Fruit fly (Drosophila melanogaster) whole organism, embryonic: Measurements from ENCODE around the gene ATPsynD.

Experiments used
- Atf3 ChIP-seq: fragments of 200-800 bp; sonication (Bioruptor generic); optimal IDR thresholded peaks from 3 replicates; lab custom pipeline; 2016; ENCODE audit warnings: missing biosample characterization, missing genetic modification characterization
- Blimp-1 ChIP-seq: fragments of 200-800 bp; sonication (Bioruptor generic); optimal IDR thresholded peaks from 3 replicates; lab custom pipeline; 2018; ENCODE audit warnings: missing biosample characterization, missing genetic modification characterization, mild to moderate bottlenecking, moderate library complexity, missing genetic modification reagents
- CG10979 ChIP-seq: fragments of 200-800 bp; sonication (Bioruptor generic); optimal IDR thresholded peaks from 2 replicates; lab custom pipeline; 2018; ENCODE audit warnings: missing biosample characterization, mild to moderate bottlenecking, missing genetic modification characterization, moderate library complexity
- CG11504 ChIP-seq: fragments of 200-800 bp; sonication (Bioruptor generic); optimal IDR thresholded peaks from 3 replicates; lab custom pipeline; 2019; ENCODE audit warnings: missing biosample characterization, mild to moderate bottlenecking, missing genetic modification characterization, moderate library complexity
- CG12391 ChIP-seq: fragments of 200-800 bp; sonication (Bioruptor generic); optimal IDR thresholded peaks from 3 replicates; lab custom pipeline; 2018; ENCODE audit warnings: missing biosample characterization, mild to moderate bottlenecking, missing genetic modification characterization, moderate library complexity
- CG1603 ChIP-seq: fragments of 200-800 bp; sonication (Bioruptor generic); optimal IDR thresholded peaks from 2 replicates; lab custom pipeline; 2019; ENCODE audit warnings: missing biosample characterization, mild to moderate bottlenecking, missing genetic modification characterization, moderate library complexity
- CG17328 ChIP-seq: fragments of 200-800 bp; sonication (Bioruptor generic); IDR thresholded peaks from 2 replicates; pipeline ENCODE4 v1.3.6; 2022; ENCODE audit warnings: missing biosample characterization, missing genetic modification characterization
- CG17359 ChIP-seq: fragments of 200-800 bp; sonication (Bioruptor generic); optimal IDR thresholded peaks from 3 replicates; lab custom pipeline; 2018; ENCODE audit warnings: missing biosample characterization, mild to moderate bottlenecking, missing genetic modification characterization, moderate library complexity
- CG18262 ChIP-seq: fragments of 200-800 bp; optimal IDR thresholded peaks from 3 replicates; lab custom pipeline; 2019; ENCODE audit warnings: missing biosample characterization, mild to moderate bottlenecking, missing genetic modification characterization, moderate library complexity
- CG2120 ChIP-seq: fragments of 200-800 bp; sonication (Bioruptor generic); optimal IDR thresholded peaks from 3 replicates; lab custom pipeline; 2016; ENCODE audit warnings: missing biosample characterization, missing genetic modification characterization
- CG2712 ChIP-seq: fragments of 200-800 bp; optimal IDR thresholded peaks from 3 replicates; lab custom pipeline; 2019; ENCODE audit warnings: missing biosample characterization, mild to moderate bottlenecking, missing genetic modification characterization, moderate library complexity
- CG30020 ChIP-seq: fragments of 200-800 bp; optimal IDR thresholded peaks from 2 replicates; lab custom pipeline; 2019; ENCODE audit warnings: missing biosample characterization, mild to moderate bottlenecking, missing genetic modification characterization, moderate library complexity
- CG31441 ChIP-seq: fragments of 200-800 bp; sonication (Bioruptor generic); IDR thresholded peaks from 2 replicates; pipeline ENCODE4 v1.3.6; 2022; ENCODE audit warnings: missing biosample characterization, missing genetic modification characterization
- CG34376 ChIP-seq: fragments of 200-800 bp; sonication (Bioruptor generic); optimal IDR thresholded peaks from 2 replicates; lab custom pipeline; 2018; ENCODE audit warnings: missing biosample characterization, mild to moderate bottlenecking, missing genetic modification characterization
- CG5953 ChIP-seq: fragments of 200-800 bp; sonication (Bioruptor generic); IDR thresholded peaks from 2 replicates; pipeline ENCODE4 v1.3.6; 2022; ENCODE audit warnings: missing biosample characterization, missing genetic modification characterization
- CG6175 ChIP-seq: fragments of 200-800 bp; sonication (Bioruptor generic); IDR thresholded peaks from 3 replicates; pipeline ENCODE4 v1.3.6; 2022; ENCODE audit warnings: missing biosample characterization, missing genetic modification characterization
- CG6254 ChIP-seq: fragments of 200-800 bp; sonication (Bioruptor generic); optimal IDR thresholded peaks from 3 replicates; lab custom pipeline; 2017; ENCODE audit warnings: mild to moderate bottlenecking, missing biosample characterization, missing genetic modification reagents, missing genetic modification characterization
- CG7372 ChIP-seq: fragments of 200-800 bp; sonication (Bioruptor generic); IDR thresholded peaks from 2 replicates; pipeline ENCODE4 v1.3.6; 2022; ENCODE audit warnings: missing biosample characterization, missing genetic modification characterization
- CG8944 ChIP-seq: fragments of 200-800 bp; sonication (Bioruptor generic); optimal IDR thresholded peaks from 3 replicates; lab custom pipeline; 2016; ENCODE audit warnings: missing biosample characterization, missing genetic modification characterization
- CTCF ChIP-seq: fragments of 200-800 bp; sonication (Bioruptor generic); optimal IDR thresholded peaks from 2 replicates; lab custom pipeline; 2017; ENCODE audit warnings: missing biosample characterization, mild to moderate bottlenecking, missing genetic modification characterization, moderate library complexity
- Chrac-16 ChIP-seq: fragments of 200-800 bp; sonication (Bioruptor generic); optimal IDR thresholded peaks from 3 replicates; lab custom pipeline; 2016; ENCODE audit warnings: missing biosample characterization, missing genetic modification characterization
- Dll ChIP-seq: fragments of 200-800 bp; sonication (Bioruptor generic); IDR thresholded peaks from 4 replicates; pipeline ENCODE4 v1.3.6; 2022; ENCODE audit warnings: missing biosample characterization, missing genetic modification characterization; ENCODE audit not compliant: partially characterized antibody
- Drgx ChIP-seq: fragments of 200-800 bp; sonication (Bioruptor generic); IDR thresholded peaks from 2 replicates; pipeline ENCODE4 v1.3.6; 2022; ENCODE audit warnings: missing biosample characterization, missing genetic modification characterization
- Hr39 ChIP-seq: fragments of >200 bp; optimal IDR thresholded peaks from 2 replicates; lab custom pipeline; 2017
- Med ChIP-seq: fragments of 200-800 bp; sonication (Bioruptor generic); peaks from one replicate; lab custom pipeline; 2016; ENCODE audit warnings: missing biosample characterization, missing genetic modification characterization, mild to moderate bottlenecking, inconsistent platforms, moderate library complexity
- Oli ChIP-seq: fragments of 200-800 bp; sonication (Bioruptor generic); optimal IDR thresholded peaks from 2 replicates; lab custom pipeline; 2018; ENCODE audit warnings: missing biosample characterization, mild to moderate bottlenecking, missing genetic modification characterization, moderate library complexity
- Sox102F ChIP-seq: fragments of 200-800 bp; sonication (Bioruptor generic); optimal IDR thresholded peaks from 2 replicates; lab custom pipeline; 2018; ENCODE audit warnings: missing biosample characterization, mild to moderate bottlenecking, missing genetic modification characterization, moderate library complexity
- Usf ChIP-seq: fragments of 200-800 bp; sonication (Bioruptor generic); optimal IDR thresholded peaks from 2 replicates; lab custom pipeline; 2017; ENCODE audit warnings: missing genotype, missing biosample characterization, missing genetic modification characterization
- Vsx1 ChIP-seq: fragments of 200-800 bp; sonication (Bioruptor generic); optimal IDR thresholded peaks from 2 replicates; lab custom pipeline; 2017; ENCODE audit warnings: missing biosample characterization, mild to moderate bottlenecking, missing genetic modification characterization, missing genetic modification reagents
- bigmax ChIP-seq: fragments of 200-800 bp; sonication (Bioruptor generic); optimal IDR thresholded peaks from 2 replicates; lab custom pipeline; 2018; ENCODE audit warnings: missing biosample characterization, mild to moderate bottlenecking, missing genetic modification characterization
- bsh ChIP-seq, 2 experiments: fragments of 200-800 bp; sonication (Bioruptor generic); optimal IDR thresholded peaks; 2 replicates each; lab custom pipeline; 2017 to 2018; ENCODE audit warnings: mild to moderate bottlenecking in 2 of 2, missing biosample characterization in 2 of 2, missing genetic modification characterization in 2 of 2, moderate library complexity in 1 of 2
- cato ChIP-seq: fragments of 200-800 bp; sonication (Bioruptor generic); optimal IDR thresholded peaks from 2 replicates; lab custom pipeline; 2016; ENCODE audit warnings: missing biosample characterization, missing genetic modification characterization, borderline replicate concordance
- chinmo ChIP-seq: fragments of 200-800 bp; sonication (Bioruptor generic); IDR thresholded peaks from 4 replicates; pipeline ENCODE4 v1.3.6; 2022; ENCODE audit warnings: missing biosample characterization, missing genetic modification characterization; ENCODE audit not compliant: partially characterized antibody
- dmrt11E ChIP-seq: fragments of 200-800 bp; sonication (Bioruptor generic); optimal IDR thresholded peaks from 3 replicates; lab custom pipeline; 2018; ENCODE audit warnings: missing biosample characterization, mild to moderate bottlenecking, missing genetic modification characterization, moderate library complexity
- dmrt99B ChIP-seq: fragments of 200-800 bp; sonication (Bioruptor generic); optimal IDR thresholded peaks from 2 replicates; lab custom pipeline; 2018; ENCODE audit warnings: missing biosample characterization, mild to moderate bottlenecking, missing genetic modification characterization, moderate library complexity
- dysf ChIP-seq: fragments of 200-800 bp; sonication (Bioruptor generic); IDR thresholded peaks from 3 replicates; pipeline ENCODE4 v1.3.6; 2022; ENCODE audit warnings: missing biosample characterization, missing genetic modification characterization
- gem ChIP-seq: fragments of 200-800 bp; sonication (Bioruptor generic); optimal IDR thresholded peaks from 2 replicates; lab custom pipeline; 2019; ENCODE audit warnings: missing biosample characterization, mild to moderate bottlenecking, missing genetic modification characterization, moderate library complexity
- ham ChIP-seq: fragments of 200-800 bp; sonication (Bioruptor generic); IDR thresholded peaks from 2 replicates; pipeline ENCODE4 v1.3.6; 2022; ENCODE audit warnings: missing biosample characterization, missing genetic modification characterization
- hkb ChIP-seq, 2 experiments: fragments of 200-800 bp in 1 of 2; fragments of >200 bp in 1 of 2; sonication (Bioruptor generic) in 1 of 2; IDR thresholded peaks in 1 of 2; optimal IDR thresholded peaks in 1 of 2; 2 replicates each; pipeline versions ENCODE4 v1.3.6 to Lab custom; 2017 to 2022; ENCODE audit warnings: missing biosample characterization in 1 of 2, missing genetic modification characterization in 1 of 2
- hth ChIP-seq: fragments of >200 bp; optimal IDR thresholded peaks from 2 replicates; lab custom pipeline; 2017; ENCODE audit warnings: inconsistent platforms
- jing ChIP-seq: fragments of 200-800 bp; sonication (Bioruptor generic); optimal IDR thresholded peaks from 2 replicates; lab custom pipeline; 2018; ENCODE audit warnings: missing biosample characterization, mild to moderate bottlenecking, missing genetic modification characterization
- nmo ChIP-seq: fragments of 200-800 bp; sonication (Bioruptor generic); optimal IDR thresholded peaks from 2 replicates; lab custom pipeline; 2018; ENCODE audit warnings: missing biosample characterization, mild to moderate bottlenecking, missing genetic modification characterization, moderate library complexity
- ranshi ChIP-seq: fragments of 200-800 bp; sonication (Bioruptor generic); IDR thresholded peaks from 2 replicates; pipeline ENCODE4 v1.3.6; 2022; ENCODE audit warnings: missing biosample characterization, missing genetic modification characterization
- repo ChIP-seq: fragments of 200-800 bp; sonication (Bioruptor generic); optimal IDR thresholded peaks from 2 replicates; lab custom pipeline; 2016; ENCODE audit warnings: missing biosample characterization, missing genetic modification characterization
- row ChIP-seq: fragments of 200-800 bp; sonication (Bioruptor generic); IDR thresholded peaks from 3 replicates; pipeline ENCODE4 v1.3.6; 2022; ENCODE audit warnings: missing biosample characterization, missing genetic modification characterization
- sens ChIP-seq: fragments of 200-800 bp; sonication (Bioruptor generic); peaks from one replicate; lab custom pipeline; 2016; ENCODE audit warnings: missing biosample characterization, missing genetic modification characterization
- sens-2 ChIP-seq: fragments of 200-800 bp; sonication (Bioruptor generic); IDR thresholded peaks from 2 replicates; pipeline ENCODE4 v1.3.6; 2022; ENCODE audit warnings: missing biosample characterization, missing genetic modification characterization
- seq ChIP-seq: fragments of 200-800 bp; sonication (Bioruptor generic); IDR thresholded peaks from 2 replicates; pipeline ENCODE4 v1.3.6; 2022; ENCODE audit warnings: missing biosample characterization, missing genetic modification characterization
- unpg ChIP-seq: fragments of 200-800 bp; sonication (Bioruptor generic); optimal IDR thresholded peaks from 3 replicates; lab custom pipeline; 2018; ENCODE audit warnings: missing biosample characterization, mild to moderate bottlenecking, missing genetic modification characterization, moderate library complexity

The ATPsynD gene

DNA sequence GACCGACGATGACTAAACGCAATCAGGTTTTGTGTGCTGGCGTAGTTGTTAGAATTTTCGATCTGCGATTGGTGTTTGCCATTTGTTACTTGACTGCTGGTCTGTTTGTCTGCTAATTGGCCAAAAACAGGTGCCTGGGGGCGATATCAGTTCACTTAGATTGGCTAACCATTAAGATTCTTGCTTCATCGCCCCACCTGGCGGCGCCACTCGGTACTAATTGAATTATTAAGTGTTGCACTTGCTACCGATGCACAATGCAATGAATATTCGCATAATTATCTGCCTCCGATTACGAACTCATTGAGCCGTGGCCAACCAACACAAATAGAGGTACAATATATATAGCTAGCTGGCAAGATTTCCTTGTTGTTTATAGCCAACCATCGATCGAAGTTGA lies 8.4 kb downstream of the ATPsynD start:
- TF ChIP-seq CTCF (peak; percentile 51), CG8944 (no peak), chinmo (GFP tag; lab: Robert Waterston, UW) (0 out of 4 replicates have a peak, but pooled peaks have one; percentile 27)

DNA sequence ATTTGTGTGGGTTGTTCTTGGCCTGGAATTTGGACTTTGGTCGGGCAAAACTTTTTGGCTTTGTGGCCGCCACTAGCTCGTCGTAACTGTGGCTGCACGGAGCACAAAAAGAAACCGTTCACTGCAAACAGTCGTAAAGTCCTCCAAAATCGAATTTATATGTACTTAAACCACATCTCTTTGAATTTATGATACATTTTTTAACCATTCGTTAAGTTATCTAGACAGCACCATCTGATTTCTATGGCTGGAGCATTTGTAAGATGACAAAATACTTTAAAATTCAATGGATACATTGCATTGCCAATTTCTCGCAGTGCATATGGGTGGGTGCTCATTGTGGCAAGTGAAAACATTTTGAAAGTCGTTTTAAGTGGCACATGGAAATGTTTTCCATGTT lies 9.3 kb downstream of the ATPsynD start:
- TF ChIP-seq CG11504 (tag; lab: Kevin White, UChicago) (peak; percentile 32), CG6254 (GFP tag; lab: Kevin White, UChicago) (peak; percentile 18), CG7372 (GFP tag; lab: Robert Waterston, UW) (no peak), Oli (tag; lab: Kevin White, UChicago) (peak; percentile 30), Hr39 (lab: Kevin White, UChicago) (no peak), CG34376 (no peak), Blimp-1 (GFP tag; lab: Kevin White, UChicago) (peak; percentile 36), Chrac-16 (GFP tag; lab: Kevin White, UChicago) (no peak), CG12391 (tag; lab: Kevin White, UChicago) (peak; percentile 9), CG6175 (GFP tag; lab: Robert Waterston, UW) (no peak), unpg (GFP tag; lab: Kevin White, UChicago) (peak; percentile 2), Dll (GFP tag; lab: Robert Waterston, UW) (no peak), dmrt99B (peak; percentile 9), bsh (GFP tag; optimal IDR thresholded peaks at IDR 0.05; lab: Kevin White, UChicago) (peak; percentile 34 to 47), ham (GFP tag; lab: Robert Waterston, UW) (no peak), CG17328 (GFP tag; lab: Robert Waterston, UW) (peak; percentile 30; the same call in 1 of the 2 replicates), Vsx1 (GFP tag; lab: Kevin White, UChicago) (no peak), CG5953 (no peak), CG31441 (GFP tag; lab: Robert Waterston, UW) (0 out of 2 replicates have a peak, but pooled peaks have one; percentile 35), CG30020 (tag; lab: Kevin White, UChicago) (no peak), seq (no peak), dysf (GFP tag; lab: Robert Waterston, UW) (0 out of 3 replicates have a peak, but pooled peaks have one; percentile 12), hth (lab: Kevin White, UChicago) (no peak), Usf (no peak), jing (GFP tag; lab: Kevin White, UChicago) (no peak), ranshi (GFP tag; lab: Robert Waterston, UW) (no peak), nmo (GFP tag; lab: Kevin White, UChicago) (peak; percentile 10), Med (GFP tag; lab: Kevin White, UChicago) (no peak), bigmax (GFP tag; lab: Kevin White, UChicago) (no peak), Sox102F (peak; percentile 25), CG2120 (GFP tag; lab: Kevin White, UChicago) (no peak), CG2712 (tag; lab: Kevin White, UChicago) (peak; percentile 0), dmrt11E (tag; lab: Kevin White, UChicago) (peak; percentile 4), gem (tag; lab: Kevin White, UChicago) (peak; percentile 32), repo (GFP tag; lab: Kevin White, UChicago) (no peak), hkb (optimal IDR thresholded peaks at IDR 0.05; lab: Kevin White, UChicago) (no peak), hkb (GFP tag; IDR thresholded peaks at IDR 0.05; lab: Robert Waterston, UW) (0 out of 2 replicates have a peak, but pooled peaks have one; percentile 37), CG1603 (tag; lab: Kevin White, UChicago) (peak; percentile 48), CG10979 (tag; lab: Kevin White, UChicago) (peak; percentile 18), CG17359 (tag; lab: Kevin White, UChicago) (peak; percentile 24), Drgx (GFP tag; lab: Robert Waterston, UW) (peak; percentile 84), cato (GFP tag; lab: Kevin White, UChicago) (no peak), sens (GFP tag; lab: Kevin White, UChicago) (peak; percentile 70), row (0 out of 3 replicates have a peak, but pooled peaks have one; percentile 10), CG18262 (peak; percentile 1), Atf3 (GFP tag; lab: Kevin White, UChicago) (no peak), sens-2 (0 out of 2 replicates have a peak, but pooled peaks have one; percentile 24)
